Worm (Caenorhabditis elegans) whole organism, L4 larva: ENCODE results near the gene vha-11.

Source experiments
- daf-12 ChIP-seq: fragments of 150-350 bp; optimal IDR thresholded peaks from 2 replicates; lab custom pipeline; 2014; ENCODE audit warnings: missing biosample characterization, missing genetic modification reagents, missing genetic modification characterization
- nhr-28 ChIP-seq: fragments of 150-350 bp; optimal IDR thresholded peaks from 2 replicates; lab custom pipeline; 2014; ENCODE audit warnings: missing biosample characterization, missing genetic modification characterization
- skn-1 ChIP-seq: fragments of 150-350 bp; optimal IDR thresholded peaks from 2 replicates; lab custom pipeline; 2014; ENCODE audit warnings: missing biosample characterization, missing genetic modification characterization
- unc-62 ChIP-seq, 3 experiments: fragments of 150-350 bp in 1 of 3; sonication (generic microtip); optimal IDR thresholded peaks in 2 of 3; peaks in 1 of 3; 1 replicate in 1 of 3; 2 replicates in 2 of 3; lab custom pipeline; 2014 to 2017; ENCODE audit warnings: missing biosample characterization in 3 of 3, missing genetic modification characterization in 3 of 3, missing genetic modification reagents in 3 of 3, missing genotype in 1 of 3
- zag-1 ChIP-seq: fragments of 150-350 bp; optimal IDR thresholded peaks from 2 replicates; lab custom pipeline; 2014; ENCODE audit warnings: missing biosample characterization, missing genetic modification characterization
- zfp-3 ChIP-seq: fragments of 200-800 bp; sonication (Bioruptor generic); conservative IDR thresholded peaks from 2 replicates; pipeline ENCODE4 v1.3.6; 2022; ENCODE audit warnings: missing genetic modification reagents, missing genetic modification characterization, missing compliant biosample characterization

DNA sequence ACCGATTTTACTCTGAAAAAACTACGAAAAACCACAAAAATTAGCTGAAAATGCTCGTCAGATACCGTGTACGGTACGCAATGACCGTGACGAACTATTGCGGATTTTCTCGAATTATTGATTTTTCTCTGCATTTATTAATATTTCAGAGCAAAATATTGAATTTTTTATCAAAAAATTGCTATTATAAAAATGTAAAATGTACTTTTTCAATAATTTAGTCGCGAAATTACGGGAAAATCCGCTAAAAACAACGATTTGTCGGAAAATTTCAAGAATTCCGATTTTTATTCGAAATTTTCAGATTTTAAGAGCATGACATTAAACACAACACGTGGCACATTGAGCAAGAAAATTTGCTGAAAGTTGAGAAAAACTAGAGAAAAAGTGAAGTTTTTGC lies 1.9 kb upstream of the vha-11 start, which contains the start of gene Y38F2AL.12:
- TF ChIP-seq unc-62 (GFP tag; optimal IDR thresholded peaks at IDR 0.05 in 1 of 2; lab: Kevin White, UChicago), result peak in 1 of 2 experiments; percentile 62
- TF ChIP-seq unc-62 (tag; optimal IDR thresholded peaks at IDR 0.05; lab: Kevin White, UChicago), result no peak
- no peak for TF ChIP-seq nhr-28 (tag; lab: Kevin White, UChicago)
- TF ChIP-seq skn-1, result no peak
- TF ChIP-seq daf-12, result no peak
- no peak for TF ChIP-seq zag-1 (tag; lab: Kevin White, UChicago)
- TF ChIP-seq zfp-3, result no peak
